Worm (Caenorhabditis elegans) whole organism, L4 larva: ENCODE measurements around the gene aakb-2.

Source experiments
- F10B5.3 ChIP-seq: sonication (generic microtip); optimal IDR thresholded peaks from 2 replicates; lab custom pipeline; 2016; ENCODE audit warnings: mild to moderate bottlenecking, missing genetic modification characterization, missing compliant biosample characterization
- F37D6.2 ChIP-seq: sonication (generic microtip); optimal IDR thresholded peaks from 2 replicates; lab custom pipeline; 2016; ENCODE audit warnings: mild to moderate bottlenecking, missing genetic modification characterization, missing compliant biosample characterization
- Y75B8A.6 ChIP-seq: fragments of 200-800 bp; sonication (Bioruptor generic); IDR thresholded peaks from 2 replicates; pipeline ENCODE4 v1.3.6; 2022; ENCODE audit warnings: missing genetic modification reagents, missing genetic modification characterization, missing compliant biosample characterization
- ZK546.5 ChIP-seq, 2 experiments: sonication (generic microtip); optimal IDR thresholded peaks; 2 replicates each; lab custom pipeline; 2017; ENCODE audit warnings: missing biosample characterization in 2 of 2, missing genetic modification characterization in 2 of 2
- aly-2 ChIP-seq: sonication (generic microtip); optimal IDR thresholded peaks from 2 replicates; lab custom pipeline; 2018; ENCODE audit warnings: missing biosample characterization, missing genetic modification characterization
- attf-4 ChIP-seq: sonication (generic microtip); optimal IDR thresholded peaks from 3 replicates; lab custom pipeline; 2017; ENCODE audit warnings: missing biosample characterization, missing genetic modification characterization
- ceh-28 ChIP-seq: fragments of 150-350 bp; optimal IDR thresholded peaks from 2 replicates; lab custom pipeline; 2014; ENCODE audit warnings: missing biosample characterization, missing genetic modification reagents, missing genetic modification characterization
- ceh-32 ChIP-seq: sonication (generic microtip); optimal IDR thresholded peaks from 2 replicates; lab custom pipeline; 2016; ENCODE audit warnings: mild to moderate bottlenecking, missing genetic modification characterization, missing compliant biosample characterization; ENCODE audit not compliant: poor library complexity
- ceh-44 ChIP-seq: fragments of 200-800 bp; sonication (Bioruptor generic); IDR thresholded peaks from 2 replicates; pipeline ENCODE4 v1.3.6; 2022; ENCODE audit warnings: missing genetic modification reagents, missing genetic modification characterization, missing compliant biosample characterization
- ceh-62 ChIP-seq: sonication (generic microtip); optimal IDR thresholded peaks from 2 replicates; lab custom pipeline; 2017; ENCODE audit warnings: missing biosample characterization, missing genetic modification characterization
- ceh-82 ChIP-seq: sonication (generic microtip); optimal IDR thresholded peaks from 2 replicates; lab custom pipeline; 2017; ENCODE audit warnings: missing biosample characterization, missing genetic modification characterization
- ctbp-1 ChIP-seq: fragments of 200-800 bp; sonication (Bioruptor generic); IDR thresholded peaks from 2 replicates; pipeline ENCODE4 v1.3.6; 2022; ENCODE audit warnings: missing genetic modification reagents, missing genetic modification characterization, missing compliant biosample characterization
- daf-12 ChIP-seq: fragments of 150-350 bp; optimal IDR thresholded peaks from 2 replicates; lab custom pipeline; 2014; ENCODE audit warnings: missing biosample characterization, missing genetic modification reagents, missing genetic modification characterization
- daf-19 ChIP-seq: fragments of 200-800 bp; sonication (Bioruptor generic); conservative IDR thresholded peaks from 2 replicates; pipeline ENCODE4 v1.3.6; 2022; ENCODE audit warnings: missing genetic modification characterization, missing compliant biosample characterization
- dmd-6 ChIP-seq: fragments of 200-800 bp; sonication (Bioruptor generic); IDR thresholded peaks from 2 replicates; pipeline ENCODE4 v1.3.6; 2022; ENCODE audit warnings: missing genetic modification reagents, missing genetic modification characterization, missing compliant biosample characterization
- dmd-8 ChIP-seq: fragments of 200-800 bp; sonication (Bioruptor generic); IDR thresholded peaks from 2 replicates; pipeline ENCODE4 v1.3.6; 2022; ENCODE audit warnings: missing genetic modification characterization, missing compliant biosample characterization
- dmd-9 ChIP-seq: fragments of 200-800 bp; sonication (Bioruptor generic); IDR thresholded peaks from 2 replicates; pipeline ENCODE4 v1.3.6; 2022; ENCODE audit warnings: missing genetic modification reagents, missing genetic modification characterization, missing compliant biosample characterization
- duxl-1 ChIP-seq: sonication (generic microtip); optimal IDR thresholded peaks from 2 replicates; lab custom pipeline; 2016; ENCODE audit warnings: mild to moderate bottlenecking, missing genetic modification characterization, moderate library complexity, missing compliant biosample characterization; ENCODE audit not compliant: poor library complexity
- egl-43 ChIP-seq: fragments of 200-800 bp; sonication (Bioruptor generic); IDR thresholded peaks from 2 replicates; pipeline ENCODE4 v1.3.6; 2022; ENCODE audit warnings: missing genetic modification reagents, missing genetic modification characterization, missing compliant biosample characterization
- hlh-30 ChIP-seq: sonication (generic microtip); optimal IDR thresholded peaks from 2 replicates; lab custom pipeline; 2017; ENCODE audit warnings: antibody characterized with exemption, mild to moderate bottlenecking, missing genetic modification characterization, missing compliant biosample characterization; ENCODE audit not compliant: insufficient read depth
- hmg-1.1 ChIP-seq: fragments of 200-800 bp; sonication (Bioruptor generic); IDR thresholded peaks from 2 replicates; pipeline ENCODE4 v1.3.6; 2022; ENCODE audit warnings: missing genetic modification reagents, missing genetic modification characterization, missing compliant biosample characterization
- jun-1 ChIP-seq: fragments of 150-350 bp; optimal IDR thresholded peaks from 2 replicates; lab custom pipeline; 2014; ENCODE audit warnings: missing biosample characterization, missing genetic modification reagents, missing genetic modification characterization
- lim-7 ChIP-seq: fragments of 200-800 bp; sonication (Bioruptor generic); IDR thresholded peaks from 2 replicates; pipeline ENCODE4 v1.3.6; 2022; ENCODE audit warnings: missing genetic modification characterization, missing compliant biosample characterization
- lin-1 ChIP-seq: fragments of 200-800 bp; sonication (Bioruptor generic); IDR thresholded peaks from 2 replicates; pipeline ENCODE4 v1.3.6; 2022; ENCODE audit warnings: missing genetic modification reagents, missing genetic modification characterization, missing compliant biosample characterization
- lin-29 ChIP-seq: fragments of 200-800 bp; sonication (Bioruptor generic); IDR thresholded peaks from 2 replicates; pipeline ENCODE4 v1.3.6; 2022; ENCODE audit warnings: missing genetic modification reagents, missing genetic modification characterization, missing compliant biosample characterization
- lin-39 ChIP-seq: fragments of 150-350 bp; optimal IDR thresholded peaks from 2 replicates; lab custom pipeline; 2014; ENCODE audit warnings: missing biosample characterization, missing genetic modification reagents, missing genetic modification characterization
- madf-9 ChIP-seq: fragments of 200-800 bp; sonication (Bioruptor generic); conservative IDR thresholded peaks from 2 replicates; pipeline ENCODE4 v1.3.6; 2022; ENCODE audit warnings: missing genetic modification reagents, missing genetic modification characterization, missing compliant biosample characterization
- mdl-1 ChIP-seq, 2 experiments: fragments of 150-350 bp in 1 of 2; sonication (generic microtip) in 1 of 2; optimal IDR thresholded peaks; 2 replicates each; lab custom pipeline; 2014 to 2017; ENCODE audit warnings: missing biosample characterization in 2 of 2, missing genetic modification characterization in 2 of 2
- mdt-29 ChIP-seq: fragments of 200-800 bp; sonication (Bioruptor generic); IDR thresholded peaks from 2 replicates; pipeline ENCODE4 v1.3.6; 2022; ENCODE audit warnings: missing genetic modification reagents, missing genetic modification characterization, missing compliant biosample characterization
- mep-1 ChIP-seq: fragments of 150-350 bp; sonication (generic microtip); optimal IDR thresholded peaks from 3 replicates; lab custom pipeline; 2014; ENCODE audit warnings: missing biosample characterization, missing genetic modification characterization
- mxl-3 ChIP-seq: fragments of 200-800 bp; sonication (Bioruptor generic); optimal IDR thresholded peaks from 2 replicates; lab custom pipeline; 2018; ENCODE audit warnings: mild to moderate bottlenecking, missing genetic modification characterization, missing compliant biosample characterization
- nhr-10 ChIP-seq: fragments of 150-350 bp; optimal IDR thresholded peaks from 2 replicates; lab custom pipeline; 2014; ENCODE audit warnings: missing biosample characterization, missing genetic modification characterization
- nhr-102 ChIP-seq: sonication (generic microtip); optimal IDR thresholded peaks from 2 replicates; lab custom pipeline; 2016; ENCODE audit warnings: mild to moderate bottlenecking, missing genetic modification characterization, moderate library complexity, missing compliant biosample characterization
- nhr-11 ChIP-seq: fragments of 150-350 bp; optimal IDR thresholded peaks from 2 replicates; lab custom pipeline; 2014; ENCODE audit warnings: missing biosample characterization, missing genetic modification characterization
- nhr-25 ChIP-seq: sonication (generic microtip); optimal IDR thresholded peaks from 2 replicates; lab custom pipeline; 2017; ENCODE audit warnings: missing genetic modification characterization, mild to moderate bottlenecking, missing compliant biosample characterization, antibody characterized with exemption, moderate library complexity, borderline replicate concordance; ENCODE audit not compliant: insufficient read depth
- nhr-28 ChIP-seq: fragments of 150-350 bp; optimal IDR thresholded peaks from 2 replicates; lab custom pipeline; 2014; ENCODE audit warnings: missing biosample characterization, missing genetic modification characterization
- nhr-41 ChIP-seq: fragments of 200-800 bp; sonication (Bioruptor generic); IDR thresholded peaks from 2 replicates; pipeline ENCODE4 v1.3.6; 2022; ENCODE audit warnings: missing genetic modification reagents, missing genetic modification characterization, missing compliant biosample characterization
- nhr-42 ChIP-seq: fragments of 200-800 bp; sonication (Bioruptor generic); IDR thresholded peaks from 2 replicates; pipeline ENCODE4 v1.3.6; 2022; ENCODE audit warnings: missing genetic modification characterization, missing compliant biosample characterization
- php-3 ChIP-seq: fragments of 200-800 bp; sonication (Bioruptor generic); IDR thresholded peaks from 2 replicates; pipeline ENCODE4 v1.3.6; 2022; ENCODE audit warnings: missing genetic modification reagents, missing genetic modification characterization, missing compliant biosample characterization
- pqm-1 ChIP-seq: sonication (generic microtip); optimal IDR thresholded peaks from 2 replicates; lab custom pipeline; 2017; ENCODE audit warnings: missing biosample characterization, missing genetic modification characterization
- rbr-2 ChIP-seq: sonication (generic microtip); optimal IDR thresholded peaks from 2 replicates; lab custom pipeline; 2016; ENCODE audit warnings: missing genotype, missing genetic modification characterization, missing compliant biosample characterization
- saeg-2 ChIP-seq: fragments of 200-800 bp; sonication (Bioruptor generic); IDR thresholded peaks from 2 replicates; pipeline ENCODE4 v1.3.6; 2022; ENCODE audit warnings: missing genetic modification reagents, missing genetic modification characterization, missing compliant biosample characterization
- set-16 ChIP-seq: fragments of 200-800 bp; sonication (Bioruptor generic); IDR thresholded peaks from 2 replicates; pipeline ENCODE4 v1.3.6; 2022; ENCODE audit warnings: missing genetic modification reagents, missing genetic modification characterization, missing compliant biosample characterization
- skn-1 ChIP-seq: fragments of 150-350 bp; optimal IDR thresholded peaks from 2 replicates; lab custom pipeline; 2014; ENCODE audit warnings: missing biosample characterization, missing genetic modification characterization
- tra-1 ChIP-seq: fragments of 200-800 bp; sonication (Bioruptor generic); IDR thresholded peaks from 2 replicates; pipeline ENCODE4 v1.3.6; 2022; ENCODE audit warnings: missing genetic modification reagents, missing genetic modification characterization, missing compliant biosample characterization
- unc-130 ChIP-seq: sonication (generic microtip); optimal IDR thresholded peaks from 2 replicates; lab custom pipeline; 2016; ENCODE audit warnings: missing genetic modification reagents, missing genetic modification characterization, missing compliant biosample characterization
- unc-62 ChIP-seq, 3 experiments: fragments of 150-350 bp in 1 of 3; sonication (generic microtip); optimal IDR thresholded peaks in 2 of 3; peaks in 1 of 3; 1 replicate in 1 of 3; 2 replicates in 2 of 3; lab custom pipeline; 2014 to 2017; ENCODE audit warnings: missing biosample characterization in 3 of 3, missing genetic modification characterization in 3 of 3, missing genetic modification reagents in 3 of 3, missing genotype in 1 of 3
- vab-7 ChIP-seq: fragments of 200-800 bp; sonication (Bioruptor generic); IDR thresholded peaks from 2 replicates; pipeline ENCODE4 v1.3.6; 2022; ENCODE audit warnings: missing genetic modification reagents, missing genetic modification characterization, missing compliant biosample characterization
- zfp-2 ChIP-seq: sonication (generic microtip); optimal IDR thresholded peaks from 2 replicates; lab custom pipeline; 2016; ENCODE audit warnings: mild to moderate bottlenecking, missing genetic modification characterization, missing compliant biosample characterization
- zfp-3 ChIP-seq: fragments of 200-800 bp; sonication (Bioruptor generic); conservative IDR thresholded peaks from 2 replicates; pipeline ENCODE4 v1.3.6; 2022; ENCODE audit warnings: missing genetic modification reagents, missing genetic modification characterization, missing compliant biosample characterization
- ztf-11 ChIP-seq: fragments of 150-350 bp; optimal IDR thresholded peaks from 2 replicates; lab custom pipeline; 2014; ENCODE audit warnings: missing biosample characterization, missing genetic modification characterization
- ztf-7 ChIP-seq: fragments of 150-350 bp; optimal IDR thresholded peaks from 2 replicates; lab custom pipeline; 2014; ENCODE audit warnings: missing biosample characterization, missing genetic modification characterization

Gene aakb-2

ce11 chrIII:11240776-11241175, 3.8 kb downstream of the aakb-2 start (continued):
- TF ChIP-seq F37D6.2 (tag; lab: Kevin White, UChicago) (no peak), php-3 (no peak), daf-19 (GFP tag; lab: Robert Waterston, UW) (no peak), F10B5.3 (tag; lab: Kevin White, UChicago) (no peak), ceh-28 (tag; lab: Kevin White, UChicago) (no peak), nhr-28 (tag; lab: Kevin White, UChicago) (peak; percentile 85), egl-43 (no peak), duxl-1 (tag; lab: Kevin White, UChicago) (no peak), jun-1 (tag; lab: Kevin White, UChicago) (no peak), ztf-7 (no peak), aly-2 (tag; lab: Kevin White, UChicago) (no peak), mdt-29 (GFP tag; lab: Robert Waterston, UW) (no peak), dmd-8 (GFP tag; lab: Robert Waterston, UW) (no peak), zfp-2 (no peak), ctbp-1 (no peak), lin-1 (GFP tag; lab: Robert Waterston, UW) (no peak), nhr-11 (tag; lab: Kevin White, UChicago) (no peak), nhr-102 (no peak), nhr-41 (GFP tag; lab: Robert Waterston, UW) (no peak), ceh-32 (tag; lab: Kevin White, UChicago) (no peak), attf-4 (tag; lab: Kevin White, UChicago) (no peak), ceh-82 (tag; lab: Kevin White, UChicago) (no peak), unc-130 (GFP tag; lab: Kevin White, UChicago) (no peak), dmd-9 (GFP tag; lab: Robert Waterston, UW) (no peak), mdl-1 (tag; optimal IDR thresholded peaks at IDR 0.05; lab: Kevin White, UChicago) (no peak), ceh-44 (GFP tag; lab: Robert Waterston, UW) (no peak), unc-62 (GFP tag; optimal IDR thresholded peaks at IDR 0.05 in 1 of 2; lab: Kevin White, UChicago) (peak in 1 of 2 experiments; percentile 16), unc-62 (tag; optimal IDR thresholded peaks at IDR 0.05; lab: Kevin White, UChicago) (no peak), skn-1 (no peak), lin-39 (tag; lab: Kevin White, UChicago) (no peak), nhr-10 (tag; lab: Kevin White, UChicago) (no peak), mep-1 (peak; percentile 11), dmd-6 (GFP tag; lab: Robert Waterston, UW) (peak; percentile 34; the same call in 1 of the 2 replicates), tra-1 (GFP tag; lab: Robert Waterston, UW) (no peak), mxl-3 (no peak), lin-29 (no peak), saeg-2 (GFP tag; lab: Robert Waterston, UW) (no peak), nhr-42 (GFP tag; lab: Robert Waterston, UW) (no peak), pqm-1 (tag; lab: Kevin White, UChicago) (peak; percentile 21), ZK546.5 (tag; optimal IDR thresholded peaks at IDR 0.05; lab: Kevin White, UChicago) (no peak), daf-12 (no peak), Y75B8A.6 (no peak), set-16 (GFP tag; lab: Robert Waterston, UW) (no peak), hmg-1.1 (GFP tag; lab: Robert Waterston, UW) (no peak), hlh-30 (peak; percentile 26), rbr-2 (tag; lab: Kevin White, UChicago) (no peak), zfp-3 (no peak), ceh-62 (tag; lab: Kevin White, UChicago) (no peak), lim-7 (GFP tag; lab: Robert Waterston, UW) (no peak), ztf-11 (tag; lab: Kevin White, UChicago) (no peak), vab-7 (no peak), nhr-25 (tag; lab: Kevin White, UChicago) (no peak), madf-9 (GFP tag; lab: Robert Waterston, UW) (no peak)
